Fruit fly (Drosophila melanogaster) whole organism: ENCODE measurements around the gene Rab9.

Source experiments
- CG8478 ChIP-seq: fragments of >200 bp; optimal IDR thresholded peaks from 2 replicates; lab custom pipeline; 2018; ENCODE audit warnings: inconsistent platforms
- Dll ChIP-seq: fragments of >200 bp; optimal IDR thresholded peaks from 2 replicates; lab custom pipeline; 2017
- pan ChIP-seq: fragments of >200 bp; optimal IDR thresholded peaks from 2 replicates; lab custom pipeline; 2017

dm6 chr2L:19441339-19441738, 9.0 kb downstream of the Rab9 start:
- TF ChIP-seq CG8478 (lab: Kevin White, UChicago) = no peak
- TF ChIP-seq pan (lab: Kevin White, UChicago) = no peak
- TF ChIP-seq Dll (lab: Kevin White, UChicago) = no peak
